Fruit fly (Drosophila melanogaster) whole organism, embryonic: ENCODE data around the gene Rnb.

ENCODE experiments used
- Abd-B ChIP-seq: fragments of 200-800 bp; sonication (Bioruptor generic); optimal IDR thresholded peaks from 2 replicates; lab custom pipeline; 2018; ENCODE audit warnings: missing biosample characterization, mild to moderate bottlenecking, missing genetic modification characterization, moderate library complexity
- Aef1 ChIP-seq: fragments of 200-800 bp; sonication (Bioruptor generic); IDR thresholded peaks from 3 replicates; pipeline ENCODE4 v1.3.6; 2022; ENCODE audit warnings: missing biosample characterization, missing genetic modification characterization
- CG10543 ChIP-seq: fragments of 200-800 bp; sonication (Bioruptor generic); optimal IDR thresholded peaks from 3 replicates; lab custom pipeline; 2017; ENCODE audit warnings: missing biosample characterization, mild to moderate bottlenecking, missing genetic modification characterization, moderate library complexity
- CG12104 ChIP-seq: fragments of 200-800 bp; sonication (Bioruptor generic); optimal IDR thresholded peaks from 3 replicates; lab custom pipeline; 2016; ENCODE audit warnings: missing biosample characterization, missing genetic modification characterization
- CG12942 ChIP-seq: fragments of 200-800 bp; sonication (Bioruptor generic); optimal IDR thresholded peaks from 3 replicates; lab custom pipeline; 2016; ENCODE audit warnings: missing biosample characterization, missing genetic modification characterization
- CG14667 ChIP-seq: fragments of 200-800 bp; sonication (Bioruptor generic); IDR thresholded peaks from 2 replicates; pipeline ENCODE4 v1.3.6; 2022; ENCODE audit warnings: missing biosample characterization, missing genetic modification characterization
- CG15479 ChIP-seq: fragments of 200-800 bp; sonication (Bioruptor generic); optimal IDR thresholded peaks from 3 replicates; lab custom pipeline; 2019; ENCODE audit warnings: missing biosample characterization, mild to moderate bottlenecking, missing genetic modification characterization, moderate library complexity
- CG2120 ChIP-seq: fragments of 200-800 bp; sonication (Bioruptor generic); optimal IDR thresholded peaks from 3 replicates; lab custom pipeline; 2016; ENCODE audit warnings: missing biosample characterization, missing genetic modification characterization
- CG32532 ChIP-seq: fragments of 200-800 bp; sonication (Bioruptor generic); IDR thresholded peaks from 2 replicates; pipeline ENCODE4 v1.3.6; 2022; ENCODE audit warnings: missing biosample characterization, missing genetic modification characterization
- CG4328 ChIP-seq: fragments of 200-800 bp; sonication (Bioruptor generic); optimal IDR thresholded peaks from 3 replicates; lab custom pipeline; 2017; ENCODE audit warnings: missing biosample characterization, missing genetic modification reagents, missing genetic modification characterization
- CG4360 ChIP-seq: fragments of 200-800 bp; sonication (Bioruptor generic); IDR thresholded peaks from 2 replicates; pipeline ENCODE4 v1.3.6; 2022; ENCODE audit warnings: missing biosample characterization, missing genetic modification characterization
- CG9817 ChIP-seq: fragments of 200-800 bp; sonication (Bioruptor generic); optimal IDR thresholded peaks from 2 replicates; lab custom pipeline; 2018; ENCODE audit warnings: missing biosample characterization, mild to moderate bottlenecking, missing genetic modification characterization, moderate library complexity
- CG9876 ChIP-seq: fragments of 200-800 bp; sonication (Bioruptor generic); optimal IDR thresholded peaks from 2 replicates; lab custom pipeline; 2016; ENCODE audit warnings: missing biosample characterization, missing genetic modification characterization
- D ChIP-seq, 2 experiments: fragments of 200-800 bp in 1 of 2; fragments of >200 bp in 1 of 2; sonication (Bioruptor generic) in 1 of 2; optimal IDR thresholded peaks; 2 replicates in 1 of 2; 3 replicates in 1 of 2; lab custom pipeline; 2017; ENCODE audit warnings: mild to moderate bottlenecking in 1 of 2, missing biosample characterization in 1 of 2, missing genetic modification characterization in 1 of 2, missing genetic modification reagents in 1 of 2
- Dip2 ChIP-seq: fragments of 200-800 bp; sonication (Bioruptor generic); IDR thresholded peaks from 2 replicates; pipeline ENCODE4 v1.3.6; 2022; ENCODE audit warnings: missing biosample characterization, missing genetic modification characterization
- Dll ChIP-seq: fragments of 200-800 bp; sonication (Bioruptor generic); IDR thresholded peaks from 4 replicates; pipeline ENCODE4 v1.3.6; 2022; ENCODE audit warnings: missing biosample characterization, missing genetic modification characterization; ENCODE audit not compliant: partially characterized antibody
- Ets97D ChIP-seq: fragments of 200-800 bp; sonication (Bioruptor generic); optimal IDR thresholded peaks from 3 replicates; lab custom pipeline; 2016; ENCODE audit warnings: missing biosample characterization, missing genetic modification characterization
- HLH3B ChIP-seq: fragments of 200-800 bp; sonication (Bioruptor generic); IDR thresholded peaks from 2 replicates; pipeline ENCODE4 v1.3.6; 2022; ENCODE audit warnings: missing biosample characterization, missing genetic modification characterization
- NC2α ChIP-seq: fragments of 200-800 bp; sonication (Bioruptor generic); optimal IDR thresholded peaks from 2 replicates; lab custom pipeline; 2016; ENCODE audit warnings: missing biosample characterization, missing genetic modification characterization
- NK7.1 ChIP-seq: fragments of 200-800 bp; sonication (Bioruptor generic); optimal IDR thresholded peaks from 3 replicates; lab custom pipeline; 2016; ENCODE audit warnings: missing biosample characterization, missing genetic modification characterization
- Neu2 ChIP-seq: fragments of 200-800 bp; sonication (Bioruptor generic); optimal IDR thresholded peaks from 3 replicates; lab custom pipeline; 2016; ENCODE audit warnings: missing biosample characterization, missing genetic modification characterization, borderline replicate concordance
- Scr ChIP-seq: fragments of 200-800 bp; sonication (Bioruptor generic); IDR thresholded peaks from 2 replicates; pipeline ENCODE4 v1.3.6; 2022; ENCODE audit warnings: missing biosample characterization, missing genetic modification characterization; ENCODE audit not compliant: partially characterized antibody
- Sry-β ChIP-seq: fragments of 200-800 bp; sonication (Bioruptor generic); optimal IDR thresholded peaks from 2 replicates; lab custom pipeline; 2018; ENCODE audit warnings: missing biosample characterization, mild to moderate bottlenecking, missing genetic modification characterization, moderate library complexity
- Trl ChIP-seq, 3 experiments: fragments of >200 bp in 2 of 3; fragments of 200-800 bp in 1 of 3; sonication (Bioruptor generic) in 1 of 3; optimal IDR thresholded peaks; 2 replicates in 1 of 3; 3 replicates in 2 of 3; lab custom pipeline; 2016 to 2017; ENCODE audit warnings: missing biosample characterization in 1 of 3, missing genetic modification characterization in 1 of 3
- aop ChIP-seq: fragments of 200-800 bp; sonication (Bioruptor generic); IDR thresholded peaks from 2 replicates; pipeline ENCODE4 v1.3.6; 2022; ENCODE audit warnings: missing biosample characterization, missing genetic modification characterization
- cad ChIP-seq: fragments of >200 bp; optimal IDR thresholded peaks from 2 replicates; lab custom pipeline; 2017; ENCODE audit warnings: missing biosample characterization, missing genetic modification characterization
- cg ChIP-seq: fragments of 200-800 bp; sonication (Bioruptor generic); optimal IDR thresholded peaks from 3 replicates; lab custom pipeline; 2019; ENCODE audit warnings: missing biosample characterization, mild to moderate bottlenecking, missing genetic modification characterization, moderate library complexity
- chinmo ChIP-seq: fragments of 200-800 bp; sonication (Bioruptor generic); IDR thresholded peaks from 4 replicates; pipeline ENCODE4 v1.3.6; 2022; ENCODE audit warnings: missing biosample characterization, missing genetic modification characterization; ENCODE audit not compliant: partially characterized antibody
- crp ChIP-seq, 2 experiments: fragments of 200-800 bp; sonication (Bioruptor generic); optimal IDR thresholded peaks; 2 replicates in 1 of 2; 3 replicates in 1 of 2; lab custom pipeline; 2017; ENCODE audit warnings: missing biosample characterization in 2 of 2, missing genetic modification characterization in 2 of 2, mild to moderate bottlenecking in 1 of 2, moderate library complexity in 1 of 2
- en ChIP-seq: fragments of 200-800 bp; sonication (Bioruptor generic); optimal IDR thresholded peaks from 2 replicates; lab custom pipeline; 2016; ENCODE audit warnings: missing biosample characterization, missing genetic modification characterization
- eyg ChIP-seq: fragments of 200-800 bp; sonication (Bioruptor generic); optimal IDR thresholded peaks from 3 replicates; lab custom pipeline; 2016; ENCODE audit warnings: missing biosample characterization, missing genetic modification characterization
- gem ChIP-seq: fragments of 200-800 bp; sonication (Bioruptor generic); optimal IDR thresholded peaks from 2 replicates; lab custom pipeline; 2019; ENCODE audit warnings: missing biosample characterization, mild to moderate bottlenecking, missing genetic modification characterization, moderate library complexity
- jing ChIP-seq: fragments of 200-800 bp; sonication (Bioruptor generic); optimal IDR thresholded peaks from 2 replicates; lab custom pipeline; 2018; ENCODE audit warnings: missing biosample characterization, mild to moderate bottlenecking, missing genetic modification characterization
- mam ChIP-seq: fragments of 200-800 bp; sonication (Bioruptor generic); optimal IDR thresholded peaks from 3 replicates; lab custom pipeline; 2016; ENCODE audit warnings: missing biosample characterization, missing genetic modification characterization
- nmo ChIP-seq: fragments of 200-800 bp; sonication (Bioruptor generic); optimal IDR thresholded peaks from 2 replicates; lab custom pipeline; 2018; ENCODE audit warnings: missing biosample characterization, mild to moderate bottlenecking, missing genetic modification characterization, moderate library complexity
- pita ChIP-seq: fragments of 200-800 bp; sonication (Bioruptor generic); optimal IDR thresholded peaks from 2 replicates; lab custom pipeline; 2017; ENCODE audit warnings: missing biosample characterization, mild to moderate bottlenecking, missing genetic modification characterization
- pnt ChIP-seq: fragments of 200-800 bp; sonication (Bioruptor generic); optimal IDR thresholded peaks from 3 replicates; lab custom pipeline; 2016; ENCODE audit warnings: missing biosample characterization, missing genetic modification characterization
- row ChIP-seq: fragments of 200-800 bp; sonication (Bioruptor generic); IDR thresholded peaks from 3 replicates; pipeline ENCODE4 v1.3.6; 2022; ENCODE audit warnings: missing biosample characterization, missing genetic modification characterization
- stc ChIP-seq: fragments of 200-800 bp; sonication (Bioruptor generic); IDR thresholded peaks from 2 replicates; pipeline ENCODE4 v1.3.6; 2022; ENCODE audit warnings: missing biosample characterization, missing genetic modification characterization
- tll ChIP-seq, 2 experiments: fragments of 200-800 bp in 1 of 2; fragments of >200 bp in 1 of 2; sonication (Bioruptor generic) in 1 of 2; optimal IDR thresholded peaks; 2 replicates each; lab custom pipeline; 2017 to 2019; ENCODE audit warnings: missing biosample characterization in 2 of 2, missing genetic modification characterization in 2 of 2, mild to moderate bottlenecking in 1 of 2, moderate library complexity in 1 of 2
- unc-4 ChIP-seq: fragments of 200-800 bp; sonication (Bioruptor generic); IDR thresholded peaks from 2 replicates; pipeline ENCODE4 v1.3.6; 2022; ENCODE audit warnings: missing biosample characterization, missing genetic modification characterization; ENCODE audit not compliant: partially characterized antibody
- vfl ChIP-seq: fragments of 200-800 bp; sonication (Bioruptor generic); optimal IDR thresholded peaks from 2 replicates; lab custom pipeline; 2016; ENCODE audit warnings: missing biosample characterization, missing genetic modification characterization
- zen ChIP-seq: fragments of 200-800 bp; sonication (Bioruptor generic); optimal IDR thresholded peaks from 3 replicates; lab custom pipeline; 2018; ENCODE audit warnings: missing biosample characterization, mild to moderate bottlenecking, missing genetic modification characterization, moderate library complexity
- zfh2 ChIP-seq: fragments of 200-800 bp; sonication (Bioruptor generic); optimal IDR thresholded peaks from 2 replicates; lab custom pipeline; 2016; ENCODE audit warnings: missing biosample characterization, missing genetic modification characterization

Gene Rnb

DNA sequence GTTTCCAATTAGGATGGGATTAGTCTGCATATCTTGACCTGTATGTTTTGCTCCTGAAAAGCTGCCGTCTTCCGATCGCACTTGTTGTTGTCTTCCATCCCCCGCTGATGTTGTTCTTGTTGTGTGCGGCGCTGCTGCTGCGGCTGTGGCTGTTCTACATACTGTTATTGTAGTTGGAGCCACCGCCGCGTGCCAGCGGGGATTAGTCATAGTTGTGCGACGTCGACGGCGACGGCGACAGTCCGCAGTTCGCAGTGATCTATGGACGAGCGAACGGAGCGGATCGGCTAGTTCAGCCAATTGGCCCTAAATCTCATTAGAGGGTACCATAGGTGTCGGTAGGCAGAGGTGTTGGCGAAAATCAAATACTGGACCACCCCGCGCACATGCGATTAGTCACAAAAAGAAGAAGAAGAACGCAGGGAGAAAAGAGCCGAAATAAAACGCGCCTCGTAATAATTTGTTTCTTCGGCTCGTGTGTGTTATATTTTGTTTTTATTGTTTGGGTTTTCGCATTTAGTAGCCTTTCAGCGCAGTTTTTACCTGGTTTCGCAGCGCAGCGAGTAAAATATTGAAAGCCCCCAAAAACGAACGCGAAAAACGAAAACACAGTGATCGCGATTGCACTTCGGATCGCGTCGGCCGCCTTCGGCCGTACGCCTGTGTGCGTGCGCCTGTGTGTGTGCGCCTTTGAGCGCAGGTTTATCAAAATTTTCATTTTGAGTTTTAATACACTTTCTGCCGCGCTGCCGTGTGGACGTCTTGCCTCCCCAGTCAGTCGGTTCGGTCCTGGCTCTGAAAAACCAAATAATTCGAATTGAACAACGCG, 33.7 kb downstream of the Rnb start, which contains the start of gene kay (continued):
- TF ChIP-seq stc (GFP tag; lab: Robert Waterston, UW) (no peak), Aef1 (GFP tag; lab: Robert Waterston, UW) (no peak), NC2α (no peak), Neu2 (no peak), Dip2 (GFP tag; lab: Robert Waterston, UW) (no peak), pita (GFP tag; lab: Kevin White, UChicago) (no peak)

DNA sequence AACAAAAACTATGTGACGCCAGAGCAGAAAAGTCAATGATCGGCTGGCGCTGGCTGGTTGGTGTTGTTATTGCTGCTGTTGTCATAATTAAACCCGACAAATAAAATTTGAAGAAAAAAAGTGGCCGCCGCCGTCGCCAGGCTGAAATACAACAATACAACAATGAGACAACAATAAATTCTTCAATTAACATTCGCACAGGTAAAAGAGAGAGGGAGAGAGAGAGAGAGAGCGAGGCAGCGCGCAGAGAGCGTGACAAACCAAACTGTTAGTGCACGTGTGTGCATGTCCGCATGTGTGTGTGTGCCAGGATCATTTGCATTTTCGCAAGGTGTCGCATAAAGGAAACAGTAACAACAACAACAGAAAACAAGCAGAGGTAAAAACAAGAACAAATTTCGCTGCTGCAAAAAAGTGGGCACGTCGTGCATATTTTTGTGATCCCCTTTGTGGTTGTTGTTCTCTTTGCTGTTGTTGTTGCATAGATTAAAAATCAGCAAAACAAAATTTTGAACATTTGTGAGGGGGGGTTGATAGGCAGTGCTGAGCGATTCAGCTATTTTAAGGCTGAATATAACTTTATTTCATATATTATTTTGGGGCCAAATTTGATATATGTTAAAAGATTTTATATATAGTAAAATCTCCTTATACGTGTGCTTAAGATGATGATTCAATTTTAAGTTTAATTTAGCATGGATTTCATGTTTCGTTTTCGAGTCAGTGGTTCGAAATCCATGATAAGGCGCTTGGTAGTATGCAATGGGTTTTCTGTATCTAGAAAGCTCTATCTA, 34.7 kb downstream of the Rnb start:
- peak in 1 of 2 experiments; percentile 68 for TF ChIP-seq tll (GFP tag; optimal IDR thresholded peaks at IDR 0.05; lab: Kevin White, UChicago)
- no peak for TF ChIP-seq CG12942 (GFP tag; lab: Kevin White, UChicago)
- TF ChIP-seq Trl (optimal IDR thresholded peaks at IDR 0.05; lab: Kevin White, UChicago) = peak; percentile 66 to 84
- TF ChIP-seq Trl (GFP tag; optimal IDR thresholded peaks at IDR 0.05; lab: Kevin White, UChicago) = no peak
- no peak for TF ChIP-seq gem (tag; lab: Kevin White, UChicago)
- TF ChIP-seq CG12104 (GFP tag; lab: Kevin White, UChicago) = no peak
- TF ChIP-seq cg (GFP tag; lab: Kevin White, UChicago) = peak; percentile 23
- peak; percentile 62 for TF ChIP-seq Sry-β
- TF ChIP-seq CG9876 = no peak
- TF ChIP-seq Abd-B (GFP tag; lab: Kevin White, UChicago) = no peak
- peak; percentile 52 for TF ChIP-seq cad (GFP tag; lab: Kevin White, UChicago)
- TF ChIP-seq vfl (GFP tag; lab: Kevin White, UChicago) = no peak
- TF ChIP-seq pnt (GFP tag; lab: Kevin White, UChicago) = no peak
- peak; percentile 59 for TF ChIP-seq D (optimal IDR thresholded peaks at IDR 0.05; lab: Kevin White, UChicago)
- no peak for TF ChIP-seq D (GFP tag; optimal IDR thresholded peaks at IDR 0.05; lab: Kevin White, UChicago)
- TF ChIP-seq zen (tag; lab: Kevin White, UChicago) = peak; percentile 89
- no peak for TF ChIP-seq nmo (GFP tag; lab: Kevin White, UChicago)
- peak; percentile 80 for TF ChIP-seq CG15479
- TF ChIP-seq row (GFP tag; lab: Robert Waterston, UW) = peak; percentile 34; the same call in 1 of the 3 replicates
- no peak for TF ChIP-seq CG4328 (GFP tag; lab: Kevin White, UChicago)
- TF ChIP-seq unc-4 = no peak
- TF ChIP-seq CG4360 (GFP tag; lab: Robert Waterston, UW) = peak; percentile 79
- TF ChIP-seq chinmo (GFP tag; lab: Robert Waterston, UW) = 0 out of 4 replicates have a peak, but pooled peaks have one; percentile 74

DNA sequence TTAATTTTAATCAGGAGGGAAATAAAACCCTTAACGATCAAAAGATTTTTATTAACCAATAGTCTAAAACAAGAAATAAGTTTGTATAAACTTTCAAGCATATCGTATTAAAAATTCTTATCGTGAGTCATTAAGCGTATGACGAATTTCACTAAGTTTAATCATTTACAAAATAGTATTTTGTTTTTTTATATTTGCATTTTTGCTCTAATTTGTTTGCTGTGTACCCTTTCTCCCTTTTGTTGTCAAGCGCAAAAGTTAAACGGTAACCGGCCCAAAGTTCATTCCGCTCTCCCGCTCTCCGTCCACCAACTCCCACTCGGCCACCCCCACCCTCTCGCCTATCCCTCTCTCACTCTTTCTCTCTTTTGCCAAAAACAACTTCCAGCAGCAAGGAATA, 35.4 kb downstream of the Rnb start:
- TF ChIP-seq NK7.1 (GFP tag; lab: Kevin White, UChicago) = no peak
- TF ChIP-seq CG32532 = peak; percentile 39; the same call in 1 of the 2 replicates
- no peak for TF ChIP-seq aop (GFP tag; lab: Robert Waterston, UW)
- no peak for TF ChIP-seq eyg (GFP tag; lab: Kevin White, UChicago)
- TF ChIP-seq Dll (GFP tag; lab: Robert Waterston, UW) = no peak
- no peak for TF ChIP-seq Ets97D (GFP tag; lab: Kevin White, UChicago)
- TF ChIP-seq CG10543 (GFP tag; lab: Kevin White, UChicago) = no peak
- no peak for TF ChIP-seq jing
- TF ChIP-seq HLH3B = 0 out of 2 replicates have a peak, but pooled peaks have one; percentile 28
- no peak for TF ChIP-seq en (GFP tag; lab: Kevin White, UChicago)
- TF ChIP-seq crp (GFP tag; optimal IDR thresholded peaks at IDR 0.05; lab: Kevin White, UChicago) = no peak
- TF ChIP-seq mam (GFP tag; lab: Kevin White, UChicago) = no peak
- no peak for TF ChIP-seq CG9817
- peak; percentile 18 for TF ChIP-seq CG2120 (GFP tag; lab: Kevin White, UChicago)
- no peak for TF ChIP-seq zfh2
- TF ChIP-seq CG14667 (GFP tag; lab: Robert Waterston, UW) = no peak
- 0 out of 3 replicates have a peak, but pooled peaks have one; percentile 11 for TF ChIP-seq row (GFP tag; lab: Robert Waterston, UW)
- no peak for TF ChIP-seq Scr (GFP tag; lab: Robert Waterston, UW)
